Fruit fly (Drosophila melanogaster): ENCODE data around the gene holn1.

The holn1 gene

dm6 chr2L:10468388-10468787 lies 32.6 kb downstream of the holn1 start:
- TF ChIP-seq cnc (optimal IDR thresholded peaks at IDR 0.05) = no peak
- TF ChIP-seq CG14711 (tag; optimal IDR thresholded peaks at IDR 0.05) = no peak
- no peak for TF ChIP-seq toe (GFP tag; optimal IDR thresholded peaks at IDR 0.05)
- TF ChIP-seq kay (GFP tag; ENCODE audit: borderline replicate concordance) = peak; percentile 11
- no peak for TF ChIP-seq CG7101 (tag; optimal IDR thresholded peaks at IDR 0.05)
- TF ChIP-seq pad (GFP tag; optimal IDR thresholded peaks at IDR 0.05) = no peak
- peak; percentile 15 for TF ChIP-seq CG7045 (GFP tag; optimal IDR thresholded peaks at IDR 0.05)

- TF ChIP-seq bab1 (GFP tag; optimal IDR thresholded peaks at IDR 0.05) (no peak), CG5204 (GFP tag; optimal IDR thresholded peaks at IDR 0.05) (no peak), CG7101 (tag; optimal IDR thresholded peaks at IDR 0.05) (no peak), CG12768 (GFP tag; optimal IDR thresholded peaks at IDR 0.05) (no peak), cnc (optimal IDR thresholded peaks at IDR 0.05) (no peak), CG7045 (GFP tag; optimal IDR thresholded peaks at IDR 0.05) (no peak), toe (GFP tag; optimal IDR thresholded peaks at IDR 0.05) (no peak), CG1620 (GFP tag; optimal IDR thresholded peaks at IDR 0.05) (no peak), cic (GFP tag; optimal IDR thresholded peaks at IDR 0.05) (no peak), Mnt (GFP tag; optimal IDR thresholded peaks at IDR 0.05) (no peak), ovo (GFP tag; optimal IDR thresholded peaks at IDR 0.05) (no peak), CG33017 (tag; optimal IDR thresholded peaks at IDR 0.05) (no peak), tj (GFP tag; optimal IDR thresholded peaks at IDR 0.05) (no peak), Clk (GFP tag; optimal IDR thresholded peaks at IDR 0.05) (no peak), Crg-1 (GFP tag; optimal IDR thresholded peaks at IDR 0.05) (no peak), Hr96 (GFP tag; optimal IDR thresholded peaks at IDR 0.05) (no peak), kay (GFP tag; ENCODE audit: borderline replicate concordance) (no peak), CG11617 (GFP tag; optimal IDR thresholded peaks at IDR 0.05) (no peak), pad (GFP tag; optimal IDR thresholded peaks at IDR 0.05) (no peak), CG14711 (tag; optimal IDR thresholded peaks at IDR 0.05) (no peak)
These were observed 33.2 kb downstream of the holn1 start for dm6 chr2L:10468978-10469377.

dm6 chr2L:10470211-10470610 lies 34.4 kb downstream of the holn1 start:
- TF ChIP-seq CG14711 (tag; optimal IDR thresholded peaks at IDR 0.05) (no peak), CG1620 (GFP tag; optimal IDR thresholded peaks at IDR 0.05) (no peak), CG7101 (tag; optimal IDR thresholded peaks at IDR 0.05) (no peak), bab1 (GFP tag; optimal IDR thresholded peaks at IDR 0.05) (no peak), tj (GFP tag; optimal IDR thresholded peaks at IDR 0.05) (no peak), CG7045 (GFP tag; optimal IDR thresholded peaks at IDR 0.05) (no peak)

- TF ChIP-seq Crg-1 (GFP tag; optimal IDR thresholded peaks at IDR 0.05) (no peak), bab1 (GFP tag; optimal IDR thresholded peaks at IDR 0.05) (no peak), kay (GFP tag; ENCODE audit: borderline replicate concordance) (peak; percentile 67)
These were observed 36.5 kb downstream of the holn1 start for dm6 chr2L:10472257-10472656.

- no peak for TF ChIP-seq cnc (optimal IDR thresholded peaks at IDR 0.05)
- peak; percentile 38 for TF ChIP-seq CG1620 (GFP tag; optimal IDR thresholded peaks at IDR 0.05)
- TF ChIP-seq cic (GFP tag; optimal IDR thresholded peaks at IDR 0.05) = peak; percentile 4
- TF ChIP-seq bab1 (GFP tag; optimal IDR thresholded peaks at IDR 0.05) = peak; percentile 76
- TF ChIP-seq toe (GFP tag; optimal IDR thresholded peaks at IDR 0.05) = no peak
- peak; percentile 28 for TF ChIP-seq Clk (GFP tag; optimal IDR thresholded peaks at IDR 0.05)
- TF ChIP-seq Hr96 (GFP tag; optimal IDR thresholded peaks at IDR 0.05) = peak; percentile 61
- peak; percentile 40 for TF ChIP-seq tj (GFP tag; optimal IDR thresholded peaks at IDR 0.05)
- TF ChIP-seq pad (GFP tag; optimal IDR thresholded peaks at IDR 0.05) = peak; percentile 65
- TF ChIP-seq kay (GFP tag; ENCODE audit: borderline replicate concordance) = peak; percentile 82
- TF ChIP-seq CG11617 (GFP tag; optimal IDR thresholded peaks at IDR 0.05) = peak; percentile 66
- peak; percentile 89 for TF ChIP-seq CG7101 (tag; optimal IDR thresholded peaks at IDR 0.05)
- TF ChIP-seq CG14711 (tag; optimal IDR thresholded peaks at IDR 0.05) = peak; percentile 85
- TF ChIP-seq CG33017 (tag; optimal IDR thresholded peaks at IDR 0.05) = peak; percentile 90
- TF ChIP-seq Mnt (GFP tag; optimal IDR thresholded peaks at IDR 0.05) = peak; percentile 54
- peak; percentile 86 for TF ChIP-seq CG12768 (GFP tag; optimal IDR thresholded peaks at IDR 0.05)
- peak; percentile 11 for TF ChIP-seq ovo (GFP tag; optimal IDR thresholded peaks at IDR 0.05)
- peak; percentile 59 for TF ChIP-seq Crg-1 (GFP tag; optimal IDR thresholded peaks at IDR 0.05)
- no peak for TF ChIP-seq CG5204 (GFP tag; optimal IDR thresholded peaks at IDR 0.05)
- peak; percentile 93 for TF ChIP-seq CG7045 (GFP tag; optimal IDR thresholded peaks at IDR 0.05)
These were observed 38.5 kb downstream of the holn1 start, which contains the start of gene RluA-1 for dm6 chr2L:10474268-10474678. TSS of gene RluA-1 (minus strand) at chr2L:10474349.

DNA sequence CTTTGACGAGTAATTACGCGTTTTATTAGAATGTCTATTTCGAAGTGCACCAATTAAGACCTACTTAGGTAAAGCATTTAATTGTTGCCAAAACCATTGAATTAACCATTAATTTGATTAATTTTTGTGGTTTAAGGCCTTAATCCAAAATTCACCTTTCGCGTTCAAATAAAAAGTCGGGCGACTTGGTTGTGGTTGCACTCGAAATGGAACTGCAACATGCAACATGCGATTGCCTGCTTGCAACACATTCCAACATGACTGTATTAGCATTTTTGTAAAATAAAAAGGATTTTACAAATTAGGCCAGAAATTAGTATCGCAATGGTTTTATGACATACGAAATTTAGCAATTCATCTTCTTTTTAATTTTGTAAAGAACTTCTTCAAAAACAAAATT lies 39.0 kb downstream of the holn1 start:
- no peak for TF ChIP-seq Mnt (GFP tag; optimal IDR thresholded peaks at IDR 0.05)
- TF ChIP-seq Crg-1 (GFP tag; optimal IDR thresholded peaks at IDR 0.05) = no peak
- TF ChIP-seq toe (GFP tag; optimal IDR thresholded peaks at IDR 0.05) = no peak
- no peak for TF ChIP-seq CG33017 (tag; optimal IDR thresholded peaks at IDR 0.05)
- TF ChIP-seq Hr96 (GFP tag; optimal IDR thresholded peaks at IDR 0.05) = no peak
- no peak for TF ChIP-seq ovo (GFP tag; optimal IDR thresholded peaks at IDR 0.05)
- TF ChIP-seq Clk (GFP tag; optimal IDR thresholded peaks at IDR 0.05) = no peak
- no peak for TF ChIP-seq tj (GFP tag; optimal IDR thresholded peaks at IDR 0.05)
- no peak for TF ChIP-seq cnc (optimal IDR thresholded peaks at IDR 0.05)
- no peak for TF ChIP-seq pad (GFP tag; optimal IDR thresholded peaks at IDR 0.05)
- no peak for TF ChIP-seq CG14711 (tag; optimal IDR thresholded peaks at IDR 0.05)
- TF ChIP-seq bab1 (GFP tag; optimal IDR thresholded peaks at IDR 0.05) = no peak
- TF ChIP-seq CG7045 (GFP tag; optimal IDR thresholded peaks at IDR 0.05) = no peak
- TF ChIP-seq cic (GFP tag; optimal IDR thresholded peaks at IDR 0.05) = no peak
- no peak for TF ChIP-seq CG11617 (GFP tag; optimal IDR thresholded peaks at IDR 0.05)
- no peak for TF ChIP-seq CG7101 (tag; optimal IDR thresholded peaks at IDR 0.05)
- TF ChIP-seq CG12768 (GFP tag; optimal IDR thresholded peaks at IDR 0.05) = no peak
- no peak for TF ChIP-seq CG1620 (GFP tag; optimal IDR thresholded peaks at IDR 0.05)
- TF ChIP-seq CG5204 (GFP tag; optimal IDR thresholded peaks at IDR 0.05) = no peak

Data from whole organism, adult.